Worm (Caenorhabditis elegans): Measurements from ENCODE around the gene C47E8.1.

- TF ChIP-seq ceh-58 (GFP tag; IDR thresholded peaks at IDR 0.05) (no peak), unc-130 (GFP tag; optimal IDR thresholded peaks at IDR 0.05) (no peak), ama-1 (optimal IDR thresholded peaks at IDR 0.05) (no peak), ama-1 (GFP tag; optimal IDR thresholded peaks at IDR 0.05) (no peak)
Observed at ce11 chrV:14682870-14683269, 17.0 kb downstream of the C47E8.1 start.

Measured in whole organism, young adult.